Worm (Caenorhabditis elegans) whole organism, young adult: ENCODE results near the gene frpr-8.

ENCODE experiments used
- B0336.3 ChIP-seq: fragments of 200-800 bp; sonication (Bioruptor generic); IDR thresholded peaks from 2 replicates; pipeline ENCODE4 v1.3.6; 2022; ENCODE audit warnings: missing genetic modification characterization, missing compliant biosample characterization
- F57C9.4 ChIP-seq: sonication (generic microtip); optimal IDR thresholded peaks from 2 replicates; lab custom pipeline; 2017; ENCODE audit warnings: mild to moderate bottlenecking, missing genetic modification characterization, missing compliant biosample characterization
- ama-1 ChIP-seq, 3 experiments: fragments of 150-350 bp in 1 of 3; sonication (generic microtip) in 2 of 3; optimal IDR thresholded peaks; 2 replicates each; lab custom pipeline; 2014 to 2018; ENCODE audit warnings: missing biosample characterization in 2 of 3, missing genetic modification characterization in 2 of 3, missing genetic modification reagents in 2 of 3
- attf-6 ChIP-seq: fragments of 200-800 bp; sonication (Bioruptor generic); IDR thresholded peaks from 2 replicates; pipeline ENCODE4 v1.3.6; 2022; ENCODE audit warnings: missing genetic modification reagents, missing genetic modification characterization, missing compliant biosample characterization
- cebp-1 ChIP-seq, 2 experiments: fragments of 200-800 bp in 1 of 2; sonication (Bioruptor generic) in 1 of 2; sonication (generic microtip) in 1 of 2; IDR thresholded peaks in 1 of 2; optimal IDR thresholded peaks in 1 of 2; 2 replicates each; pipeline versions ENCODE4 v1.3.6 to Lab custom; 2017 to 2022; ENCODE audit warnings: missing compliant biosample characterization in 2 of 2, missing genetic modification characterization in 2 of 2, mild to moderate bottlenecking in 1 of 2, missing genetic modification reagents in 1 of 2, moderate library complexity in 1 of 2
- cebp-2 ChIP-seq: fragments of 200-800 bp; sonication (Bioruptor generic); IDR thresholded peaks from 2 replicates; pipeline ENCODE4 v1.3.6; 2022; ENCODE audit warnings: missing genetic modification characterization, missing compliant biosample characterization
- ceh-79 ChIP-seq: sonication (generic microtip); optimal IDR thresholded peaks from 2 replicates; lab custom pipeline; 2017; ENCODE audit warnings: mild to moderate bottlenecking, missing genetic modification characterization, missing compliant biosample characterization
- dpl-1 ChIP-seq: fragments of 150-350 bp; optimal IDR thresholded peaks from 2 replicates; lab custom pipeline; 2014; ENCODE audit warnings: missing biosample characterization, missing genetic modification reagents, missing genetic modification characterization
- efl-1 ChIP-seq: fragments of 150-350 bp; optimal IDR thresholded peaks from 2 replicates; lab custom pipeline; 2014; ENCODE audit warnings: missing biosample characterization, missing genetic modification reagents, missing genetic modification characterization
- let-526 ChIP-seq: fragments of 200-800 bp; sonication (Bioruptor generic); IDR thresholded peaks from 2 replicates; pipeline ENCODE4 v1.3.6; 2022; ENCODE audit warnings: missing genetic modification reagents, missing genetic modification characterization, missing compliant biosample characterization
- rcor-1 ChIP-seq: fragments of 200-800 bp; sonication (Bioruptor generic); IDR thresholded peaks from 2 replicates; pipeline ENCODE4 v1.3.6; 2022; ENCODE audit warnings: missing genetic modification reagents, missing genetic modification characterization, missing compliant biosample characterization

DNA sequence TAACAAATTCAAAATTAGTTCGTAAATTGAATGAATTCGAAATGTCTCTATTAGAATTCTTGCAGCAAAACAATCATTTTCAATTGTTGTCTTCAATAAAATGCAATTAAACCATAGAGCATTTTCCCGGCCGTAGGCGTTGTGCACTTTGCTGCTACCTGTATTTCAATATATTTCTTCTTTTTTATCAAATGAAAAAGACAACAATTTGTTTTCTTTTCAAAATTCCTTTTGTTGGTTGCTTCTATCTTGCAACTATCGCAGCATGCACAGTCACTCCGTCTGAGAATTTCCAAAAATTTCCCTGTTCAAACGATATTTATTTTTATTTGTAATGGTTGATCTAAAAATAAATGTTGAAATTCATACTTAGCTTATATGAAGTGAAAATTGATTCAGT, 22.5 kb upstream of the frpr-8 start:
- TF ChIP-seq ama-1 (optimal IDR thresholded peaks at IDR 0.05; lab: Kevin White, UChicago), result no peak
- no peak for TF ChIP-seq ama-1 (GFP tag; optimal IDR thresholded peaks at IDR 0.05; lab: Kevin White, UChicago)
- no peak for TF ChIP-seq F57C9.4 (tag; lab: Kevin White, UChicago)
- TF ChIP-seq attf-6 (GFP tag; lab: Robert Waterston, UW), result no peak
- no peak for TF ChIP-seq dpl-1 (GFP tag; lab: Kevin White, UChicago)
- TF ChIP-seq rcor-1 (GFP tag; lab: Robert Waterston, UW), result no peak
- TF ChIP-seq let-526 (GFP tag; lab: Robert Waterston, UW), result no peak
- no peak for TF ChIP-seq ceh-79
- TF ChIP-seq cebp-1 (GFP tag; IDR thresholded peaks at IDR 0.05; lab: Robert Waterston, UW), result no peak
- TF ChIP-seq cebp-1 (tag; optimal IDR thresholded peaks at IDR 0.05; lab: Kevin White, UChicago), result no peak
- no peak for TF ChIP-seq efl-1 (GFP tag; lab: Kevin White, UChicago)
- TF ChIP-seq B0336.3 (GFP tag; lab: Robert Waterston, UW), result no peak
- TF ChIP-seq cebp-2 (GFP tag; lab: Robert Waterston, UW), result no peak
